Worm (Caenorhabditis elegans): ENCODE results near the gene B0361.14.
A peak's percentile ranks its signal among the peaks of the same experiment; 100 is the strongest.

Gene B0361.14

DNA sequence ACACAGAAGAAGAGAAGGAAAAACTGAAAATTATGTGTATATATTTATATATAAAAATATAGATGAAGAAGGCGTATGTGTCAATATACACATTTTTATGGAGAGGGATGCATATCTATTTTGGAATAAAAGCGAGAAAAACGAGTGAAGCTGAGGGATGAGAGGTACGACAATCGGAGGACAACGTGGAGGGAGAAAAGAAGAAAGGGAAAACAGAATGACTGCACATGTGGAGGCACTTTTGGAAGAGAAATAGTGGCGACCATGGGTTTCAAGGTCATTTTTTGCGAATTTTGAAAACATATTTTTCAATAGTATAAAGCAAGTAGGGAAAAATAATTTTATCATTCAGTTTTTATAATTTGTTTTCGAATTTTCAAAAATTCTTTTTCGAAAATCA, 6.8 kb downstream of the B0361.14 start:
- TF ChIP-seq pha-4 (tag; optimal IDR thresholded peaks at IDR 0.05), result no peak
- TF ChIP-seq T26A5.8 (tag; optimal IDR thresholded peaks at IDR 0.05), result no peak
- TF ChIP-seq nhr-80 (tag; optimal IDR thresholded peaks at IDR 0.05), result peak; percentile 40
- TF ChIP-seq let-607 (tag; optimal IDR thresholded peaks at IDR 0.05), result peak in 1 of 2 experiments; percentile 2
- TF ChIP-seq hlh-26 (GFP tag; conservative IDR thresholded peaks at IDR 0.05), result no peak
- TF ChIP-seq T07F8.4 (tag; optimal IDR thresholded peaks at IDR 0.05), result no peak

DNA sequence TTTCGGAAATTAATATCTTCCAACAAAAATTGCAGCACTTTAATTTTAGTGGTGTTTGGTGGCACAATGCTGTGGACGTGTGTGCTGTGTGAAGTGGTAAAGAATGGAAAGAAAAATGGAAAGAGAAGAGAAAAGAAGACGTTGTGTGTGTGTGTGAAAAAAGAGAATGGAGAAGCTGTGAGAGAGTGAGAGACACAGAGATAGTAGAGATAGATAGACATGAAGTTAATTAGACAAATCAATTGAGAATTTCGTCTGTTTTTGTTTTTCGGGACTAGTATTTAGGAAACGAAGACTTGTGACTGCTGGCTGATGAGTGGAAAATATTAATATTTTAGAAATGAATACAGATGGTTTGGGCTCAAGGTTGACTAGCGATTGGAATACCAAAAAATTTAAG, 8.1 kb downstream of the B0361.14 start:
- no peak for TF ChIP-seq snpc-1.1 (tag; optimal IDR thresholded peaks at IDR 0.05; ENCODE audit: insufficient read depth)
- no peak for TF ChIP-seq akir-1 (GFP tag; optimal IDR thresholded peaks at IDR 0.05)
- no peak for TF ChIP-seq efl-1 (GFP tag; optimal IDR thresholded peaks at IDR 0.05)
- TF ChIP-seq nfyb-1 (GFP tag; IDR thresholded peaks at IDR 0.05), result no peak
- TF ChIP-seq F39B2.1 (GFP tag; IDR thresholded peaks at IDR 0.05), result no peak
- no peak for TF ChIP-seq C06A6.2 (GFP tag; conservative IDR thresholded peaks at IDR 0.05)
- TF ChIP-seq snpc-4 (GFP tag; optimal IDR thresholded peaks at IDR 0.05), result no peak
- no peak for TF ChIP-seq snpc-4 (tag; optimal IDR thresholded peaks at IDR 0.05)
- no peak for TF ChIP-seq nhr-120 (GFP tag; IDR thresholded peaks at IDR 0.05)
- no peak for TF ChIP-seq T26A5.8 (tag; optimal IDR thresholded peaks at IDR 0.05)
- no peak for TF ChIP-seq ekl-4 (GFP tag; IDR thresholded peaks at IDR 0.05)
- no peak for TF ChIP-seq ztf-22 (GFP tag; optimal IDR thresholded peaks at IDR 0.05)
- TF ChIP-seq egrh-3 (GFP tag; IDR thresholded peaks at IDR 0.05), result no peak
- no peak for TF ChIP-seq ceh-79 (tag; optimal IDR thresholded peaks at IDR 0.05)
- TF ChIP-seq snpc-3.4 (tag; optimal IDR thresholded peaks at IDR 0.05), result no peak
- no peak for TF ChIP-seq hlh-12 (tag; optimal IDR thresholded peaks at IDR 0.05)
- TF ChIP-seq ZK185.1 (tag; optimal IDR thresholded peaks at IDR 0.05; ENCODE audit: poor library complexity, severe bottlenecking), result no peak
- TF ChIP-seq F37B4.10 (GFP tag; IDR thresholded peaks at IDR 0.05), result no peak
- TF ChIP-seq ztf-26 (tag; optimal IDR thresholded peaks at IDR 0.05), result no peak

DNA sequence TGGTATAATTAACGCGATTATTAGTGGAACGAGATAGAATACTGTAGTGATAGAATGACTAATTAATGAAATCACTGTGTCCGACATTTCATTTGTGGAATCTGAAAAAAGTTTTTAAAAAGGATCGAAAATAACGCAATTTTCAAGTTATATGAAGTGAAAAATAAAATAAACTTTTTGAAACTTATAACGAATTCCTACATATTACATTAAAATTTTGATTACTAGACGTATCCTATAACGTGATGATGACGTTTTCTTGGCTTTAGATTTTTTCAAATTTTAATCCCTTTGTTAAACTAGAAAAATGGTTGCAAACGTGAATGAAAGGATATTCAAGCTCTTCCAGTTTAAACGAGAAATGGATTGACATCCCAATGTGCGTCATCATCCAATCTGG, 8.9 kb downstream of the B0361.14 start, which contains the start of gene algn-11:
Gene algn-11, minus strand, starts transcription at position 101 of the 400 bp plus-strand sequence.
- TF ChIP-seq pha-4 (tag; optimal IDR thresholded peaks at IDR 0.05) (no peak), aptf-2 (GFP tag; conservative IDR thresholded peaks at IDR 0.05) (no peak), nhr-80 (tag; optimal IDR thresholded peaks at IDR 0.05) (no peak), rcor-1 (GFP tag; IDR thresholded peaks at IDR 0.05) (no peak), egrh-3 (GFP tag; IDR thresholded peaks at IDR 0.05) (no peak), sdz-38 (tag; optimal IDR thresholded peaks at IDR 0.05) (no peak), C06A6.2 (GFP tag; conservative IDR thresholded peaks at IDR 0.05) (no peak), lag-1 (GFP tag; IDR thresholded peaks at IDR 0.05) (no peak), nfya-1 (tag; optimal IDR thresholded peaks at IDR 0.05; ENCODE audit: borderline replicate concordance, insufficient read depth) (no peak)

- no peak for TF ChIP-seq nfya-1 (tag; optimal IDR thresholded peaks at IDR 0.05; ENCODE audit: borderline replicate concordance, insufficient read depth)
- no peak for TF ChIP-seq T26A5.8 (tag; optimal IDR thresholded peaks at IDR 0.05)
- no peak for TF ChIP-seq nfyb-1 (GFP tag; IDR thresholded peaks at IDR 0.05)
- no peak for TF ChIP-seq him-1 (tag; optimal IDR thresholded peaks at IDR 0.05)
- no peak for TF ChIP-seq ama-1 (optimal IDR thresholded peaks at IDR 0.05)
- TF ChIP-seq ama-1 (GFP tag; optimal IDR thresholded peaks at IDR 0.05), result no peak
- TF ChIP-seq madf-8 (GFP tag; conservative IDR thresholded peaks at IDR 0.05), result no peak
- TF ChIP-seq xnd-1 (tag; optimal IDR thresholded peaks at IDR 0.05), result no peak
Observed at ce11 chrIII:7287503-7287902, 11.8 kb downstream of the B0361.14 start, which contains the start of gene ykt-6. TSS of gene ykt-6 (minus strand) at chrIII:7287603.
